Fruit fly (Drosophila melanogaster) whole organism, embryonic: ENCODE measurements around the gene Pi4KIIalpha.

Experiments used
- Atf3 ChIP-seq: fragments of 200-800 bp; sonication (Bioruptor generic); optimal IDR thresholded peaks from 3 replicates; lab custom pipeline; 2016; ENCODE audit warnings: missing biosample characterization, missing genetic modification characterization
- CG10209 ChIP-seq: fragments of 200-800 bp; sonication (Bioruptor generic); optimal IDR thresholded peaks from 3 replicates; lab custom pipeline; 2017; ENCODE audit warnings: missing biosample characterization, mild to moderate bottlenecking, missing genetic modification characterization, missing genetic modification reagents
- CG10274 ChIP-seq: fragments of 200-800 bp; sonication (Bioruptor generic); optimal IDR thresholded peaks from 3 replicates; lab custom pipeline; 2017; ENCODE audit warnings: missing biosample characterization, mild to moderate bottlenecking, missing genetic modification characterization
- CG10431 ChIP-seq: fragments of 200-800 bp; sonication (Bioruptor generic); optimal IDR thresholded peaks from 3 replicates; lab custom pipeline; 2018; ENCODE audit warnings: missing biosample characterization, mild to moderate bottlenecking, missing genetic modification characterization
- CG11247 ChIP-seq: fragments of 200-800 bp; sonication (Bioruptor generic); IDR thresholded peaks from 2 replicates; pipeline ENCODE4 v1.3.6; 2022; ENCODE audit warnings: missing biosample characterization, missing genetic modification characterization
- CG1233 ChIP-seq: fragments of 200-800 bp; sonication (Bioruptor generic); optimal IDR thresholded peaks from 4 replicates; lab custom pipeline; 2018; ENCODE audit warnings: missing biosample characterization, mild to moderate bottlenecking, missing genetic modification characterization
- CG13424 ChIP-seq: fragments of 200-800 bp; sonication (Bioruptor generic); optimal IDR thresholded peaks from 2 replicates; lab custom pipeline; 2019; ENCODE audit warnings: missing biosample characterization, mild to moderate bottlenecking, missing genetic modification characterization, moderate library complexity
- CG14441 ChIP-seq: fragments of 200-800 bp; sonication (Bioruptor generic); IDR thresholded peaks from 2 replicates; pipeline ENCODE4 v1.3.6; 2022; ENCODE audit warnings: missing biosample characterization, missing genetic modification characterization
- CG17328 ChIP-seq: fragments of 200-800 bp; sonication (Bioruptor generic); IDR thresholded peaks from 2 replicates; pipeline ENCODE4 v1.3.6; 2022; ENCODE audit warnings: missing biosample characterization, missing genetic modification characterization
- CG18011 ChIP-seq: fragments of 200-800 bp; sonication (Bioruptor generic); optimal IDR thresholded peaks from 2 replicates; lab custom pipeline; 2017; ENCODE audit warnings: missing biosample characterization, missing genetic modification characterization, mild to moderate bottlenecking, moderate library complexity, missing genotype
- CG18476 ChIP-seq: fragments of 200-800 bp; sonication (Bioruptor generic); optimal IDR thresholded peaks from 2 replicates; lab custom pipeline; 2016; ENCODE audit warnings: missing biosample characterization, mild to moderate bottlenecking, missing genetic modification characterization
- CG2678 ChIP-seq: fragments of 200-800 bp; sonication (Bioruptor generic); optimal IDR thresholded peaks from 3 replicates; lab custom pipeline; 2019; ENCODE audit warnings: missing biosample characterization, mild to moderate bottlenecking, missing genetic modification characterization, moderate library complexity
- CG30431 ChIP-seq: fragments of 200-800 bp; sonication (Bioruptor generic); optimal IDR thresholded peaks from 2 replicates; lab custom pipeline; 2017; ENCODE audit warnings: missing biosample characterization, missing genetic modification characterization
- CG3838 ChIP-seq: fragments of 200-800 bp; sonication (Bioruptor generic); optimal IDR thresholded peaks from 3 replicates; lab custom pipeline; 2016; ENCODE audit warnings: missing biosample characterization, missing genetic modification characterization
- CG4328 ChIP-seq: fragments of 200-800 bp; sonication (Bioruptor generic); optimal IDR thresholded peaks from 3 replicates; lab custom pipeline; 2017; ENCODE audit warnings: missing biosample characterization, missing genetic modification reagents, missing genetic modification characterization
- CG4424 ChIP-seq: fragments of 200-800 bp; sonication (Bioruptor generic); optimal IDR thresholded peaks from 3 replicates; lab custom pipeline; 2016; ENCODE audit warnings: missing biosample characterization, missing genetic modification characterization
- CG5245 ChIP-seq: fragments of 200-800 bp; sonication (Bioruptor generic); optimal IDR thresholded peaks from 3 replicates; lab custom pipeline; 2016; ENCODE audit warnings: missing biosample characterization, missing genetic modification characterization
- CG7372 ChIP-seq: fragments of 200-800 bp; sonication (Bioruptor generic); IDR thresholded peaks from 2 replicates; pipeline ENCODE4 v1.3.6; 2022; ENCODE audit warnings: missing biosample characterization, missing genetic modification characterization
- CG7928 ChIP-seq: fragments of 200-800 bp; sonication (Bioruptor generic); optimal IDR thresholded peaks from 2 replicates; lab custom pipeline; 2017; ENCODE audit warnings: missing biosample characterization, mild to moderate bottlenecking, missing genetic modification characterization
- Doc2 ChIP-seq: fragments of 200-800 bp; sonication (Bioruptor generic); IDR thresholded peaks from 2 replicates; pipeline ENCODE4 v1.3.6; 2022; ENCODE audit warnings: missing biosample characterization, missing genetic modification characterization
- Lhr ChIP-seq: fragments of 200-800 bp; sonication (Bioruptor generic); optimal IDR thresholded peaks from 3 replicates; lab custom pipeline; 2017; ENCODE audit warnings: mild to moderate bottlenecking, missing biosample characterization, missing genetic modification reagents, missing genetic modification characterization
- MBD-R2 ChIP-seq: fragments of 200-800 bp; sonication (Bioruptor generic); IDR thresholded peaks from 2 replicates; pipeline ENCODE4 v1.3.6; 2022; ENCODE audit warnings: missing biosample characterization, missing genetic modification characterization
- Neu2 ChIP-seq: fragments of 200-800 bp; sonication (Bioruptor generic); optimal IDR thresholded peaks from 3 replicates; lab custom pipeline; 2016; ENCODE audit warnings: missing biosample characterization, missing genetic modification characterization, borderline replicate concordance
- Oli ChIP-seq: fragments of 200-800 bp; sonication (Bioruptor generic); optimal IDR thresholded peaks from 2 replicates; lab custom pipeline; 2018; ENCODE audit warnings: missing biosample characterization, mild to moderate bottlenecking, missing genetic modification characterization, moderate library complexity
- Ravus ChIP-seq: fragments of 200-800 bp; sonication (Bioruptor generic); IDR thresholded peaks from 2 replicates; pipeline ENCODE4 v1.3.6; 2022; ENCODE audit warnings: missing biosample characterization, missing genetic modification characterization
- Rx ChIP-seq: fragments of 200-800 bp; sonication (Bioruptor generic); IDR thresholded peaks from 2 replicates; pipeline ENCODE4 v1.3.6; 2022; ENCODE audit warnings: missing biosample characterization, missing genetic modification characterization
- Tbp ChIP-seq: fragments of >200 bp; optimal IDR thresholded peaks from 2 replicates; lab custom pipeline; 2018; ENCODE audit warnings: missing biosample characterization, missing genetic modification characterization
- ac ChIP-seq: fragments of 200-800 bp; sonication (Bioruptor generic); optimal IDR thresholded peaks from 3 replicates; lab custom pipeline; 2017; ENCODE audit warnings: missing biosample characterization, mild to moderate bottlenecking, missing genetic modification characterization
- aop ChIP-seq: fragments of 200-800 bp; sonication (Bioruptor generic); IDR thresholded peaks from 2 replicates; pipeline ENCODE4 v1.3.6; 2022; ENCODE audit warnings: missing biosample characterization, missing genetic modification characterization
- cg ChIP-seq: fragments of 200-800 bp; sonication (Bioruptor generic); optimal IDR thresholded peaks from 3 replicates; lab custom pipeline; 2019; ENCODE audit warnings: missing biosample characterization, mild to moderate bottlenecking, missing genetic modification characterization, moderate library complexity
- crc ChIP-seq: fragments of 200-800 bp; sonication (Bioruptor generic); optimal IDR thresholded peaks from 2 replicates; lab custom pipeline; 2016; ENCODE audit warnings: missing biosample characterization, missing genetic modification characterization
- crol ChIP-seq: fragments of 200-800 bp; sonication (Bioruptor generic); IDR thresholded peaks from 2 replicates; pipeline ENCODE4 v1.3.6; 2022; ENCODE audit warnings: missing biosample characterization, missing genetic modification characterization
- crp ChIP-seq, 2 experiments: fragments of 200-800 bp; sonication (Bioruptor generic); optimal IDR thresholded peaks; 2 replicates in 1 of 2; 3 replicates in 1 of 2; lab custom pipeline; 2017; ENCODE audit warnings: missing biosample characterization in 2 of 2, missing genetic modification characterization in 2 of 2, mild to moderate bottlenecking in 1 of 2, moderate library complexity in 1 of 2
- cwo ChIP-seq: fragments of 200-800 bp; sonication (Bioruptor generic); optimal IDR thresholded peaks from 3 replicates; lab custom pipeline; 2017; ENCODE audit warnings: missing biosample characterization, missing genetic modification characterization, mild to moderate bottlenecking, moderate library complexity, missing genetic modification reagents
- ems ChIP-seq: fragments of 200-800 bp; sonication (Bioruptor generic); optimal IDR thresholded peaks from 3 replicates; lab custom pipeline; 2016; ENCODE audit warnings: missing biosample characterization, missing genetic modification characterization
- gem ChIP-seq: fragments of 200-800 bp; sonication (Bioruptor generic); optimal IDR thresholded peaks from 2 replicates; lab custom pipeline; 2019; ENCODE audit warnings: missing biosample characterization, mild to moderate bottlenecking, missing genetic modification characterization, moderate library complexity
- grau ChIP-seq: fragments of 200-800 bp; optimal IDR thresholded peaks from 3 replicates; lab custom pipeline; 2019; ENCODE audit warnings: missing biosample characterization, mild to moderate bottlenecking, missing genetic modification characterization, moderate library complexity
- gro ChIP-seq: fragments of 200-800 bp; sonication (Bioruptor generic); optimal IDR thresholded peaks from 2 replicates; lab custom pipeline; 2016; ENCODE audit warnings: missing biosample characterization, missing genetic modification characterization
- inv ChIP-seq: fragments of 200-800 bp; sonication (Bioruptor generic); IDR thresholded peaks from 2 replicates; pipeline ENCODE4 v1.3.6; 2022; ENCODE audit warnings: missing biosample characterization, missing genetic modification characterization; ENCODE audit not compliant: partially characterized antibody
- jing ChIP-seq: fragments of 200-800 bp; sonication (Bioruptor generic); optimal IDR thresholded peaks from 2 replicates; lab custom pipeline; 2018; ENCODE audit warnings: missing biosample characterization, mild to moderate bottlenecking, missing genetic modification characterization
- kay ChIP-seq: fragments of 200-800 bp; sonication (Bioruptor generic); optimal IDR thresholded peaks from 2 replicates; lab custom pipeline; 2016; ENCODE audit warnings: missing biosample characterization, missing genetic modification characterization
- lola ChIP-seq, 3 experiments: fragments of >200 bp in 2 of 3; fragments of 200-800 bp in 1 of 3; sonication (Bioruptor generic) in 1 of 3; optimal IDR thresholded peaks; 2 replicates each; lab custom pipeline; 2017 to 2019; ENCODE audit warnings: missing biosample characterization in 3 of 3, missing genetic modification characterization in 3 of 3, mild to moderate bottlenecking in 1 of 3, moderate library complexity in 1 of 3
- nom ChIP-seq: fragments of 200-800 bp; sonication (Bioruptor generic); optimal IDR thresholded peaks from 2 replicates; lab custom pipeline; 2017; ENCODE audit warnings: missing biosample characterization, missing genetic modification characterization, mild to moderate bottlenecking, moderate library complexity, missing genetic modification reagents
- oc ChIP-seq: fragments of 200-800 bp; sonication (Bioruptor generic); optimal IDR thresholded peaks from 2 replicates; lab custom pipeline; 2018; ENCODE audit warnings: missing biosample characterization, mild to moderate bottlenecking, missing genetic modification characterization, moderate library complexity
- pnt ChIP-seq: fragments of 200-800 bp; sonication (Bioruptor generic); optimal IDR thresholded peaks from 3 replicates; lab custom pipeline; 2016; ENCODE audit warnings: missing biosample characterization, missing genetic modification characterization
- rib ChIP-seq: fragments of 200-800 bp; sonication (Bioruptor generic); IDR thresholded peaks from 2 replicates; pipeline ENCODE4 v1.3.6; 2022; ENCODE audit warnings: missing biosample characterization, missing genetic modification characterization
- so ChIP-seq: fragments of 200-800 bp; sonication (Bioruptor generic); IDR thresholded peaks from 3 replicates; pipeline ENCODE4 v1.3.6; 2022; ENCODE audit warnings: missing biosample characterization, missing genetic modification characterization
- sob ChIP-seq: fragments of 200-800 bp; sonication (Bioruptor generic); IDR thresholded peaks from 2 replicates; pipeline ENCODE4 v1.3.6; 2022; ENCODE audit warnings: missing biosample characterization, missing genetic modification characterization
- tin ChIP-seq: fragments of 200-800 bp; sonication (Bioruptor generic); optimal IDR thresholded peaks from 3 replicates; lab custom pipeline; 2016; ENCODE audit warnings: missing biosample characterization, missing genetic modification characterization
- trh ChIP-seq: fragments of 200-800 bp; sonication (Bioruptor generic); optimal IDR thresholded peaks from 2 replicates; lab custom pipeline; 2016; ENCODE audit warnings: missing biosample characterization, missing genetic modification characterization
- twi ChIP-seq: fragments of 200-800 bp; optimal IDR thresholded peaks from 2 replicates; lab custom pipeline; 2019; ENCODE audit warnings: missing biosample characterization, mild to moderate bottlenecking, missing genetic modification characterization, moderate library complexity
- zen2 ChIP-seq: fragments of 200-800 bp; sonication (Bioruptor generic); IDR thresholded peaks from 3 replicates; pipeline ENCODE4 v1.3.6; 2022; ENCODE audit warnings: missing biosample characterization, missing genetic modification characterization; ENCODE audit not compliant: partially characterized antibody

The Pi4KIIalpha gene

dm6 chr3R:5613114-5613443 lies 49.6 kb upstream of the Pi4KIIalpha start, which contains the start of gene Atu (continued):
- TF ChIP-seq gro (GFP tag; lab: Kevin White, UChicago) (peak; percentile 25), CG11247 (GFP tag; lab: Robert Waterston, UW) (no peak), CG3838 (GFP tag; lab: Kevin White, UChicago) (no peak), CG10209 (no peak), CG17328 (GFP tag; lab: Robert Waterston, UW) (no peak), MBD-R2 (GFP tag; lab: Robert Waterston, UW) (peak; percentile 76), nom (no peak), Oli (tag; lab: Kevin White, UChicago) (no peak), CG4424 (peak; percentile 17), tin (GFP tag; lab: Kevin White, UChicago) (peak; percentile 28), pnt (GFP tag; lab: Kevin White, UChicago) (no peak), lola (GFP tag; optimal IDR thresholded peaks at IDR 0.05; lab: Kevin White, UChicago) (peak in 1 of 3 experiments; percentile 34), CG7372 (GFP tag; lab: Robert Waterston, UW) (no peak), CG18011 (no peak), grau (tag; lab: Kevin White, UChicago) (peak; percentile 54), CG10431 (GFP tag; lab: Kevin White, UChicago) (no peak), crol (no peak), gem (tag; lab: Kevin White, UChicago) (no peak), Ravus (no peak), Neu2 (GFP tag; lab: Kevin White, UChicago) (no peak), CG14441 (GFP tag; lab: Robert Waterston, UW) (no peak), cwo (GFP tag; lab: Kevin White, UChicago) (no peak), CG5245 (GFP tag; lab: Kevin White, UChicago) (no peak), CG10274 (GFP tag; lab: Kevin White, UChicago) (no peak), rib (GFP tag; lab: Robert Waterston, UW) (no peak), Tbp (GFP tag; lab: Kevin White, UChicago) (peak; percentile 26), inv (GFP tag; lab: Robert Waterston, UW) (peak; percentile 90), aop (no peak), ems (GFP tag; lab: Kevin White, UChicago) (no peak), CG1233 (GFP tag; lab: Kevin White, UChicago) (no peak), CG2678 (tag; lab: Kevin White, UChicago) (peak; percentile 38), zen2 (GFP tag; lab: Robert Waterston, UW) (peak; percentile 83), ac (no peak), so (no peak), crc (GFP tag; lab: Kevin White, UChicago) (no peak), CG7928 (GFP tag; lab: Kevin White, UChicago) (peak; percentile 51), Lhr (GFP tag; lab: Kevin White, UChicago) (peak; percentile 11), trh (no peak), CG18476 (GFP tag; lab: Kevin White, UChicago) (no peak), kay (GFP tag; lab: Kevin White, UChicago) (no peak), Atf3 (GFP tag; lab: Kevin White, UChicago) (no peak), twi (tag; lab: Kevin White, UChicago) (peak; percentile 31), Doc2 (no peak), jing (GFP tag; lab: Kevin White, UChicago) (no peak), CG30431 (GFP tag; lab: Kevin White, UChicago) (no peak), cg (GFP tag; lab: Kevin White, UChicago) (peak; percentile 87), CG13424 (tag; lab: Kevin White, UChicago) (peak; percentile 39), crp (GFP tag; optimal IDR thresholded peaks at IDR 0.05; lab: Kevin White, UChicago) (peak in 1 of 2 experiments; percentile 42), oc (tag; lab: Kevin White, UChicago) (no peak), CG4328 (GFP tag; lab: Kevin White, UChicago) (peak; percentile 18), sob (GFP tag; lab: Robert Waterston, UW) (peak; percentile 52), Rx (GFP tag; lab: Robert Waterston, UW) (no peak)
